Fruit fly (Drosophila melanogaster) whole organism, pupa: ENCODE data around the gene scf.

ENCODE experiments used
- CG10348 ChIP-seq: fragments of 200-800 bp; sonication (Bioruptor generic); IDR thresholded peaks from 2 replicates; pipeline ENCODE4 v1.3.6; 2022; ENCODE audit warnings: missing biosample characterization, missing genetic modification characterization
- CG12605 ChIP-seq: fragments of 200-800 bp; sonication (Bioruptor generic); IDR thresholded peaks from 2 replicates; pipeline ENCODE4 v1.3.6; 2022; ENCODE audit warnings: missing biosample characterization, missing genetic modification characterization
- CG13204 ChIP-seq: fragments of 200-800 bp; sonication (Bioruptor generic); optimal IDR thresholded peaks from 2 replicates; lab custom pipeline; 2018; ENCODE audit warnings: missing biosample characterization, mild to moderate bottlenecking, missing genetic modification characterization, moderate library complexity
- CG14655 ChIP-seq: fragments of 200-800 bp; sonication (Bioruptor generic); optimal IDR thresholded peaks from 3 replicates; lab custom pipeline; 2017; ENCODE audit warnings: mild to moderate bottlenecking, missing biosample characterization, missing genetic modification reagents, missing genetic modification characterization
- CG15710 ChIP-seq: fragments of 200-800 bp; sonication (Bioruptor generic); optimal IDR thresholded peaks from 2 replicates; lab custom pipeline; 2018; ENCODE audit warnings: missing biosample characterization, mild to moderate bottlenecking, missing genetic modification characterization, moderate library complexity
- CG17806 ChIP-seq: fragments of 200-800 bp; sonication (Bioruptor generic); optimal IDR thresholded peaks from 2 replicates; lab custom pipeline; 2018; ENCODE audit warnings: missing biosample characterization, mild to moderate bottlenecking, missing genetic modification characterization, moderate library complexity
- CG32121 ChIP-seq: fragments of 200-800 bp; sonication (Bioruptor generic); IDR thresholded peaks from 2 replicates; pipeline ENCODE4 v1.3.6; 2022; ENCODE audit warnings: missing biosample characterization, missing genetic modification characterization
- CG34367 ChIP-seq: fragments of 200-800 bp; sonication (Bioruptor generic); optimal IDR thresholded peaks from 2 replicates; lab custom pipeline; 2018; ENCODE audit warnings: missing biosample characterization, mild to moderate bottlenecking, missing genetic modification characterization
- CG4496 ChIP-seq: fragments of 200-800 bp; sonication (Bioruptor generic); IDR thresholded peaks from 3 replicates; pipeline ENCODE4 v1.3.6; 2022; ENCODE audit warnings: missing biosample characterization, missing genetic modification characterization
- CG8159 ChIP-seq: fragments of 200-800 bp; sonication (Bioruptor generic); optimal IDR thresholded peaks from 3 replicates; lab custom pipeline; 2018; ENCODE audit warnings: missing biosample characterization, mild to moderate bottlenecking, missing genetic modification characterization, moderate library complexity
- CG8301 ChIP-seq: fragments of 200-800 bp; sonication (Bioruptor generic); optimal IDR thresholded peaks from 2 replicates; lab custom pipeline; 2018; ENCODE audit warnings: missing biosample characterization, mild to moderate bottlenecking, missing genetic modification characterization
- CG9948 ChIP-seq: fragments of 200-800 bp; sonication (Bioruptor generic); optimal IDR thresholded peaks from 2 replicates; lab custom pipeline; 2018; ENCODE audit warnings: missing biosample characterization, mild to moderate bottlenecking, missing genetic modification characterization, moderate library complexity
- D1 ChIP-seq: fragments of 200-800 bp; sonication (Bioruptor generic); optimal IDR thresholded peaks from 2 replicates; lab custom pipeline; 2018; ENCODE audit warnings: missing biosample characterization, mild to moderate bottlenecking, missing genetic modification characterization, moderate library complexity
- EcR ChIP-seq: fragments of 200-800 bp; sonication (Bioruptor generic); optimal IDR thresholded peaks from 3 replicates; lab custom pipeline; 2019; ENCODE audit warnings: missing biosample characterization, missing genetic modification characterization, mild to moderate bottlenecking, moderate library complexity, missing genetic modification reagents
- Ets98B ChIP-seq: fragments of 200-800 bp; sonication (Bioruptor generic); IDR thresholded peaks from 2 replicates; pipeline ENCODE4 v1.3.6; 2022; ENCODE audit warnings: missing biosample characterization, missing genetic modification characterization
- Pif1A ChIP-seq: fragments of 200-800 bp; sonication (Bioruptor generic); optimal IDR thresholded peaks from 3 replicates; lab custom pipeline; 2016; ENCODE audit warnings: missing biosample characterization, missing genetic modification characterization
- Pif1B ChIP-seq: fragments of 200-800 bp; sonication (Bioruptor generic); optimal IDR thresholded peaks from 3 replicates; lab custom pipeline; 2016; ENCODE audit warnings: missing biosample characterization, missing genetic modification characterization
- Snoo ChIP-seq: fragments of 200-800 bp; sonication (Bioruptor generic); optimal IDR thresholded peaks from 3 replicates; lab custom pipeline; 2017; ENCODE audit warnings: missing biosample characterization, mild to moderate bottlenecking, missing genetic modification characterization, inconsistent platforms
- fd96Ca ChIP-seq: fragments of 200-800 bp; sonication (Bioruptor generic); IDR thresholded peaks from 3 replicates; pipeline ENCODE4 v1.3.6; 2022; ENCODE audit warnings: missing biosample characterization, missing genetic modification characterization
- gl ChIP-seq: fragments of 200-800 bp; sonication (Bioruptor generic); optimal IDR thresholded peaks from 2 replicates; lab custom pipeline; 2018; ENCODE audit warnings: missing biosample characterization, mild to moderate bottlenecking, missing genetic modification characterization
- rn ChIP-seq: fragments of 200-800 bp; sonication (Bioruptor generic); IDR thresholded peaks from 2 replicates; pipeline ENCODE4 v1.3.6; 2022; ENCODE audit warnings: missing biosample characterization, missing genetic modification characterization

Gene scf

dm6 chr3L:1298509-1298908 is at the start of gene scf:
scf (plus strand) TSS chr3L:1298672.
- TF ChIP-seq CG8159 (tag; lab: Kevin White, UChicago), result no peak
- TF ChIP-seq CG4496 (GFP tag; lab: Robert Waterston, UW), result peak; percentile 18; the same call in 1 of the 3 replicates
- TF ChIP-seq CG32121, result 0 out of 2 replicates have a peak, but pooled peaks have one; percentile 16
- TF ChIP-seq Ets98B, result peak; percentile 36; the same call in 1 of the 2 replicates
- no peak for TF ChIP-seq D1 (tag; lab: Kevin White, UChicago)
- no peak for TF ChIP-seq CG8301 (tag; lab: Kevin White, UChicago)
- TF ChIP-seq CG13204 (GFP tag; lab: Kevin White, UChicago), result no peak
- TF ChIP-seq Pif1B (GFP tag; lab: Kevin White, UChicago), result no peak
- no peak for TF ChIP-seq CG34367 (tag; lab: Kevin White, UChicago)
- no peak for TF ChIP-seq rn (GFP tag; lab: Robert Waterston, UW)
- TF ChIP-seq Pif1A (GFP tag; lab: Kevin White, UChicago), result no peak
- no peak; the same call in 1 of the 2 replicates for TF ChIP-seq CG12605 (GFP tag; lab: Robert Waterston, UW)
- no peak for TF ChIP-seq gl
- TF ChIP-seq CG15710, result no peak
- TF ChIP-seq EcR (GFP tag; lab: Kevin White, UChicago), result peak; percentile 21
- TF ChIP-seq Snoo, result no peak
- TF ChIP-seq CG14655 (GFP tag; lab: Kevin White, UChicago), result no peak
- TF ChIP-seq CG10348, result no peak
- no peak for TF ChIP-seq CG9948 (tag; lab: Kevin White, UChicago)
- no peak for TF ChIP-seq CG17806 (tag; lab: Kevin White, UChicago)
- no peak for TF ChIP-seq fd96Ca

- no peak for TF ChIP-seq EcR (GFP tag; lab: Kevin White, UChicago)
- no peak for TF ChIP-seq Ets98B
- no peak for TF ChIP-seq Pif1B (GFP tag; lab: Kevin White, UChicago)
- no peak for TF ChIP-seq fd96Ca
- TF ChIP-seq CG8301 (tag; lab: Kevin White, UChicago), result no peak
- TF ChIP-seq CG10348, result no peak
- TF ChIP-seq CG12605 (GFP tag; lab: Robert Waterston, UW), result no peak
- no peak for TF ChIP-seq CG4496 (GFP tag; lab: Robert Waterston, UW)
- no peak for TF ChIP-seq D1 (tag; lab: Kevin White, UChicago)
- TF ChIP-seq CG34367 (tag; lab: Kevin White, UChicago), result no peak
- no peak for TF ChIP-seq Pif1A (GFP tag; lab: Kevin White, UChicago)
- no peak for TF ChIP-seq CG32121
- no peak for TF ChIP-seq CG14655 (GFP tag; lab: Kevin White, UChicago)
- no peak for TF ChIP-seq CG17806 (tag; lab: Kevin White, UChicago)
- TF ChIP-seq CG8159 (tag; lab: Kevin White, UChicago), result no peak
Observed at dm6 chr3L:1250396-1250795, 48.1 kb upstream of the scf start, which contains the start of gene Bfc. Bfc (plus strand) TSS chr3L:1250696.

dm6 chr3L:1251712-1252111 is 46.8 kb upstream of the scf start, which contains the start of the genes CG9130 and CG9133:
CG9130 (plus strand) TSS chr3L:1252012.
CG9133 (plus strand) TSS chr3L:1252012.
- TF ChIP-seq CG9948 (tag; lab: Kevin White, UChicago) (no peak), Pif1B (GFP tag; lab: Kevin White, UChicago) (no peak), CG13204 (GFP tag; lab: Kevin White, UChicago) (no peak), Ets98B (no peak), CG17806 (tag; lab: Kevin White, UChicago) (no peak), EcR (GFP tag; lab: Kevin White, UChicago) (no peak), rn (GFP tag; lab: Robert Waterston, UW) (no peak), D1 (tag; lab: Kevin White, UChicago) (no peak), gl (no peak), fd96Ca (no peak), CG14655 (GFP tag; lab: Kevin White, UChicago) (no peak), CG15710 (no peak), CG8301 (tag; lab: Kevin White, UChicago) (no peak)

DNA sequence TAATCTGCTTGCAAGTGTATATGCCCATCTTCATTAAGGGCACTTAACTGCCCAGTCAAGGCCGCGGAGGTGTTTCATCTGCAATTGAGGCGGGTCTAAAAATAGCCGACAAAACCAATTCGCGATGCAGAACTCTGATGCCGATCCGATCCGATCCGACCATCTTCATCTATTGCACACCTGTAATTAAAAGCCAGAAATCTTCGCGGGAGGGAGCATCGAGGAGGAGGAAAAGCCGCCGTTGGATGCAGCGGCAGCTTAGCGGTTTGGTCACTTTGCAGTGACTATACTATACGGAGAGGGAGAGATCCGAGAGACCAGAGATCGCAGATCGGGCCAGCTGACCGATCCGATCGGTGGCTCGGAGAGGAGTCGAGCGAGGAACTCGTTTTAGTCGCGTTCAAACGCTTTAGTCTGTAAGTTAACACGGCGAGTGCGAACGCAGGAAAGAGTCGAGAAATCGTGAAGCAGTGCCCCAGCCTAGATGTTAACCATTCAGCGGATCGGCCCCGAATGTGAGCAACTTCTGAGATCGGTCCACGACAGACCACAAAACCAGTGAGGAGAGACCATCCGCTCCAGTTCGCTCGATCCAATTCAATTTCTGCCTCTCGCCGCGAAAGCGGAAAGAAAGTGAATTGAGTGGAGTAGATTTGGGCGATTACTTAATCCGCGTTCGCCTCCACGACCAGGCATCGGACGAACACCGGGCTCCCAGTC is 42.3 kb upstream of the scf start, which contains the start of gene tfc:
TSS of gene tfc (plus strand) at position 389 of the 720 bp plus-strand sequence.
- no peak for TF ChIP-seq CG34367 (tag; lab: Kevin White, UChicago)
- peak; percentile 50; the same call in 1 of the 2 replicates for TF ChIP-seq Ets98B
- TF ChIP-seq Snoo, result no peak
- TF ChIP-seq EcR (GFP tag; lab: Kevin White, UChicago), result peak; percentile 61
- peak; percentile 29 for TF ChIP-seq Pif1A (GFP tag; lab: Kevin White, UChicago)
- no peak for TF ChIP-seq rn (GFP tag; lab: Robert Waterston, UW)
- TF ChIP-seq CG32121, result no peak
- peak; percentile 20; the same call in 1 of the 3 replicates for TF ChIP-seq fd96Ca
- no peak for TF ChIP-seq CG8159 (tag; lab: Kevin White, UChicago)
- peak; percentile 66 for TF ChIP-seq CG13204 (GFP tag; lab: Kevin White, UChicago)
- TF ChIP-seq CG12605 (GFP tag; lab: Robert Waterston, UW), result peak; percentile 49
- no peak for TF ChIP-seq CG17806 (tag; lab: Kevin White, UChicago)
- TF ChIP-seq, all 21 proteins: peak for 6

DNA sequence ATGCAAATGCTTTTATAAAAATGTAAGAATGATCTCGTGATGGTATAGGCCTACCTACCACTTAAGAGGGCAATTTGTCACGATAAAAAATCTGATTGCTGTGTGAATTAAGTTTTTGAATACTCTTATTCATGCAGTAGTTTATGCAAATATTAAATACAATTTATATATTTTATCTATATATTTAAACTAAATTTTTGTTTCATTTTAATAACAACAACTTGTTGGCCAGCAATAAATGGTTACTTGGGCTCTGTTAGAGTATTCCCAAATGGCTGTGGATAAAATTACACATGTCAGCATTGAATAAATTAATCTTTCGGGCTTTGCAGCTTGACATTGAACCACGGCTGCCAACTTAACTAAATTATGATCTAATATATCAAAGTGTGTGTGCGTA is 39.9 kb upstream of the scf start:
- TF ChIP-seq Pif1B (GFP tag; lab: Kevin White, UChicago), result no peak
- TF ChIP-seq CG32121, result no peak
- TF ChIP-seq rn (GFP tag; lab: Robert Waterston, UW), result no peak
- TF ChIP-seq, all 21 proteins: peak for 0

DNA sequence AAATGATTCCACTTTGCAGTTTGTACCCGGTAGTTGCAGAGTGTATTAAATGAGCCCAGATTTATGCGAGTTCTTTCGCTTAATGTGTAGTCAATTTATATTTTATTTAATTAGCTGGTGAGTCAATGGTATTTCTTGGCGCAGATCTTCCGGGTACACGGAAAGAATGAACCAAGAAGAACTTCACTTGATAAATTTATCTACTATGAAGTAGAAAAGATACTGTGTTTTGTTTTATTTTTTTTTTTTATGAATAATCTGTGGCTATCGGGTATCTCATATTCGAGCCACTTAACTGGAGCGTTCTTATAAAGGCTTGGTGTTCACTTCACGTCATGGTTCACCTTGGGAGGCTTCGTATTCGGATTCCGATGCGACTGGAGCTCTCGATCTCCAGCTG is 33.5 kb upstream of the scf start:
- TF ChIP-seq CG4496 (GFP tag; lab: Robert Waterston, UW) (no peak), CG32121 (no peak), CG8159 (tag; lab: Kevin White, UChicago) (peak; percentile 25), Snoo (peak; percentile 7), CG14655 (GFP tag; lab: Kevin White, UChicago) (peak; percentile 69), CG8301 (tag; lab: Kevin White, UChicago) (peak; percentile 33), Pif1B (GFP tag; lab: Kevin White, UChicago) (peak; percentile 57), Pif1A (GFP tag; lab: Kevin White, UChicago) (peak; percentile 50), CG9948 (tag; lab: Kevin White, UChicago) (peak; percentile 25)
